Worm (Caenorhabditis elegans) whole organism, L4 larva: ENCODE results near the gene pals-31.

Experiments
- F10B5.3 ChIP-seq: sonication (generic microtip); optimal IDR thresholded peaks from 2 replicates; lab custom pipeline; 2016; ENCODE audit warnings: mild to moderate bottlenecking, missing genetic modification characterization, missing compliant biosample characterization
- F26F4.8 ChIP-seq: fragments of 200-800 bp; sonication (Bioruptor generic); conservative IDR thresholded peaks from 2 replicates; pipeline ENCODE4 v1.3.6; 2022; ENCODE audit warnings: missing genetic modification characterization, missing compliant biosample characterization
- R02D3.7 ChIP-seq: fragments of 150-350 bp; sonication (generic microtip); optimal IDR thresholded peaks from 3 replicates; lab custom pipeline; 2014; ENCODE audit warnings: missing biosample characterization, missing genetic modification characterization
- Y5F2A.4 ChIP-seq: fragments of 200-800 bp; sonication (Bioruptor generic); optimal IDR thresholded peaks from 2 replicates; lab custom pipeline; 2018; ENCODE audit warnings: mild to moderate bottlenecking, missing genetic modification characterization, missing compliant biosample characterization
- ZK337.2 ChIP-seq: fragments of 200-800 bp; sonication (Bioruptor generic); IDR thresholded peaks from 2 replicates; pipeline ENCODE4 v1.3.6; 2022; ENCODE audit warnings: missing genetic modification reagents, missing genetic modification characterization, missing compliant biosample characterization
- aha-1 ChIP-seq: fragments of 150-350 bp; peaks from one replicate; lab custom pipeline; 2014; ENCODE audit warnings: missing biosample characterization, missing genetic modification characterization
- aly-2 ChIP-seq: sonication (generic microtip); optimal IDR thresholded peaks from 2 replicates; lab custom pipeline; 2018; ENCODE audit warnings: missing biosample characterization, missing genetic modification characterization
- arid-1 ChIP-seq: fragments of 200-800 bp; sonication (Bioruptor generic); conservative IDR thresholded peaks from 2 replicates; pipeline ENCODE4 v1.3.6; 2022; ENCODE audit warnings: missing genetic modification reagents, missing genetic modification characterization, missing compliant biosample characterization
- ceh-20 ChIP-seq: fragments of 200-800 bp; sonication (Bioruptor generic); IDR thresholded peaks from 2 replicates; pipeline ENCODE4 v1.3.6; 2022; ENCODE audit warnings: missing genetic modification reagents, missing genetic modification characterization, missing compliant biosample characterization
- ceh-62 ChIP-seq: sonication (generic microtip); optimal IDR thresholded peaks from 2 replicates; lab custom pipeline; 2017; ENCODE audit warnings: missing biosample characterization, missing genetic modification characterization
- ces-1 ChIP-seq: fragments of 150-350 bp; sonication (generic microtip); optimal IDR thresholded peaks from 4 replicates; lab custom pipeline; 2014; ENCODE audit warnings: missing biosample characterization, missing genetic modification reagents, missing genetic modification characterization
- daf-16 ChIP-seq, 3 experiments: sonication (generic microtip); optimal IDR thresholded peaks; 2 replicates each; lab custom pipeline; 2016 to 2017; ENCODE audit warnings: missing genetic modification characterization in 3 of 3, missing genetic modification reagents in 3 of 3, mild to moderate bottlenecking in 2 of 3, missing compliant biosample characterization in 2 of 3, missing biosample characterization in 1 of 3, moderate library complexity in 1 of 3
- daf-19 ChIP-seq: fragments of 200-800 bp; sonication (Bioruptor generic); conservative IDR thresholded peaks from 2 replicates; pipeline ENCODE4 v1.3.6; 2022; ENCODE audit warnings: missing genetic modification characterization, missing compliant biosample characterization
- egl-27 ChIP-seq: sonication (generic microtip); optimal IDR thresholded peaks from 3 replicates; lab custom pipeline; 2017; ENCODE audit warnings: missing biosample characterization, missing genetic modification reagents, missing genetic modification characterization
- egl-43 ChIP-seq: fragments of 200-800 bp; sonication (Bioruptor generic); IDR thresholded peaks from 2 replicates; pipeline ENCODE4 v1.3.6; 2022; ENCODE audit warnings: missing genetic modification reagents, missing genetic modification characterization, missing compliant biosample characterization
- gei-8 ChIP-seq: fragments of 200-800 bp; sonication (Bioruptor generic); optimal IDR thresholded peaks from 2 replicates; lab custom pipeline; 2018; ENCODE audit warnings: mild to moderate bottlenecking, missing genetic modification characterization, missing compliant biosample characterization
- hlh-30 ChIP-seq: sonication (generic microtip); optimal IDR thresholded peaks from 2 replicates; lab custom pipeline; 2017; ENCODE audit warnings: antibody characterized with exemption, mild to moderate bottlenecking, missing genetic modification characterization, missing compliant biosample characterization; ENCODE audit not compliant: insufficient read depth
- hmg-1.1 ChIP-seq: fragments of 200-800 bp; sonication (Bioruptor generic); IDR thresholded peaks from 2 replicates; pipeline ENCODE4 v1.3.6; 2022; ENCODE audit warnings: missing genetic modification reagents, missing genetic modification characterization, missing compliant biosample characterization
- jun-1 ChIP-seq: fragments of 150-350 bp; optimal IDR thresholded peaks from 2 replicates; lab custom pipeline; 2014; ENCODE audit warnings: missing biosample characterization, missing genetic modification reagents, missing genetic modification characterization
- lim-7 ChIP-seq: fragments of 200-800 bp; sonication (Bioruptor generic); IDR thresholded peaks from 2 replicates; pipeline ENCODE4 v1.3.6; 2022; ENCODE audit warnings: missing genetic modification characterization, missing compliant biosample characterization
- lin-29 ChIP-seq: fragments of 200-800 bp; sonication (Bioruptor generic); IDR thresholded peaks from 2 replicates; pipeline ENCODE4 v1.3.6; 2022; ENCODE audit warnings: missing genetic modification reagents, missing genetic modification characterization, missing compliant biosample characterization
- madf-5 ChIP-seq, 2 experiments: fragments of 200-800 bp; sonication (Bioruptor generic); IDR thresholded peaks; 2 replicates each; pipeline ENCODE4 v1.3.6; 2022; ENCODE audit warnings: missing compliant biosample characterization in 2 of 2, missing genetic modification characterization in 2 of 2
- mdl-1 ChIP-seq, 2 experiments: fragments of 150-350 bp in 1 of 2; sonication (generic microtip) in 1 of 2; optimal IDR thresholded peaks; 2 replicates each; lab custom pipeline; 2014 to 2017; ENCODE audit warnings: missing biosample characterization in 2 of 2, missing genetic modification characterization in 2 of 2
- mep-1 ChIP-seq: fragments of 150-350 bp; sonication (generic microtip); optimal IDR thresholded peaks from 3 replicates; lab custom pipeline; 2014; ENCODE audit warnings: missing biosample characterization, missing genetic modification characterization
- mes-2 ChIP-seq: sonication (generic microtip); optimal IDR thresholded peaks from 2 replicates; lab custom pipeline; 2016; ENCODE audit warnings: missing genotype, mild to moderate bottlenecking, missing genetic modification characterization, missing compliant biosample characterization; ENCODE audit not compliant: poor library complexity, severe bottlenecking
- mxl-3 ChIP-seq: fragments of 200-800 bp; sonication (Bioruptor generic); optimal IDR thresholded peaks from 2 replicates; lab custom pipeline; 2018; ENCODE audit warnings: mild to moderate bottlenecking, missing genetic modification characterization, missing compliant biosample characterization
- nhr-10 ChIP-seq: fragments of 150-350 bp; optimal IDR thresholded peaks from 2 replicates; lab custom pipeline; 2014; ENCODE audit warnings: missing biosample characterization, missing genetic modification characterization
- nhr-41 ChIP-seq: fragments of 200-800 bp; sonication (Bioruptor generic); IDR thresholded peaks from 2 replicates; pipeline ENCODE4 v1.3.6; 2022; ENCODE audit warnings: missing genetic modification reagents, missing genetic modification characterization, missing compliant biosample characterization
- nhr-48 ChIP-seq: sonication (generic microtip); optimal IDR thresholded peaks from 2 replicates; lab custom pipeline; 2016; ENCODE audit warnings: mild to moderate bottlenecking, missing genetic modification characterization, missing compliant biosample characterization
- pha-4 ChIP-seq, 2 experiments: fragments of 150-350 bp in 1 of 2; fragments of 200-800 bp in 1 of 2; sonication (Bioruptor generic) in 1 of 2; IDR thresholded peaks in 1 of 2; optimal IDR thresholded peaks in 1 of 2; 2 replicates each; pipeline versions ENCODE4 v1.3.6 to Lab custom; 2014 to 2022; ENCODE audit warnings: missing genetic modification characterization in 2 of 2, missing genetic modification reagents in 2 of 2, missing biosample characterization in 1 of 2, missing compliant biosample characterization in 1 of 2
- saeg-2 ChIP-seq: fragments of 200-800 bp; sonication (Bioruptor generic); IDR thresholded peaks from 2 replicates; pipeline ENCODE4 v1.3.6; 2022; ENCODE audit warnings: missing genetic modification reagents, missing genetic modification characterization, missing compliant biosample characterization
- sdz-12 ChIP-seq: fragments of 200-800 bp; sonication (Bioruptor generic); optimal IDR thresholded peaks from 2 replicates; lab custom pipeline; 2018; ENCODE audit warnings: mild to moderate bottlenecking, missing genetic modification characterization, missing compliant biosample characterization
- skn-1 ChIP-seq: fragments of 150-350 bp; optimal IDR thresholded peaks from 2 replicates; lab custom pipeline; 2014; ENCODE audit warnings: missing biosample characterization, missing genetic modification characterization
- snpc-4 ChIP-seq: fragments of 150-350 bp; optimal IDR thresholded peaks from 2 replicates; lab custom pipeline; 2014; ENCODE audit warnings: missing biosample characterization, missing genetic modification characterization
- tag-97 ChIP-seq: fragments of 200-800 bp; sonication (Bioruptor generic); IDR thresholded peaks from 2 replicates; pipeline ENCODE4 v1.3.6; 2022; ENCODE audit warnings: missing genetic modification characterization, missing compliant biosample characterization
- tra-1 ChIP-seq: fragments of 200-800 bp; sonication (Bioruptor generic); IDR thresholded peaks from 2 replicates; pipeline ENCODE4 v1.3.6; 2022; ENCODE audit warnings: missing genetic modification reagents, missing genetic modification characterization, missing compliant biosample characterization
- unc-130 ChIP-seq: sonication (generic microtip); optimal IDR thresholded peaks from 2 replicates; lab custom pipeline; 2016; ENCODE audit warnings: missing genetic modification reagents, missing genetic modification characterization, missing compliant biosample characterization
- vab-7 ChIP-seq: fragments of 200-800 bp; sonication (Bioruptor generic); IDR thresholded peaks from 2 replicates; pipeline ENCODE4 v1.3.6; 2022; ENCODE audit warnings: missing genetic modification reagents, missing genetic modification characterization, missing compliant biosample characterization
- zfp-3 ChIP-seq: fragments of 200-800 bp; sonication (Bioruptor generic); conservative IDR thresholded peaks from 2 replicates; pipeline ENCODE4 v1.3.6; 2022; ENCODE audit warnings: missing genetic modification reagents, missing genetic modification characterization, missing compliant biosample characterization

The pals-31 gene

ce11 chrV:655823-656222 is 19.4 kb downstream of the pals-31 start, which contains the start of gene srh-245:
Gene srh-245 (minus strand): TSS chrV:655923.
- no peak for TF ChIP-seq nhr-41 (GFP tag; lab: Robert Waterston, UW)
- TF ChIP-seq mep-1 (tag; lab: Kevin White, UChicago), result no peak
- no peak for TF ChIP-seq nhr-10 (tag; lab: Kevin White, UChicago)
- no peak for TF ChIP-seq F26F4.8 (GFP tag; lab: Robert Waterston, UW)
- TF ChIP-seq lin-29 (GFP tag; lab: Robert Waterston, UW), result no peak
- no peak for TF ChIP-seq ces-1 (GFP tag; lab: Kevin White, UChicago)
- TF ChIP-seq mes-2 (tag; lab: Kevin White, UChicago), result no peak
- TF ChIP-seq nhr-48 (tag; lab: Kevin White, UChicago), result no peak
- TF ChIP-seq skn-1 (tag; lab: Kevin White, UChicago), result no peak
- no peak for TF ChIP-seq aly-2 (tag; lab: Kevin White, UChicago)
- TF ChIP-seq gei-8 (GFP tag; lab: Kevin White, UChicago), result no peak
- no peak for TF ChIP-seq ceh-20 (GFP tag; lab: Robert Waterston, UW)

DNA sequence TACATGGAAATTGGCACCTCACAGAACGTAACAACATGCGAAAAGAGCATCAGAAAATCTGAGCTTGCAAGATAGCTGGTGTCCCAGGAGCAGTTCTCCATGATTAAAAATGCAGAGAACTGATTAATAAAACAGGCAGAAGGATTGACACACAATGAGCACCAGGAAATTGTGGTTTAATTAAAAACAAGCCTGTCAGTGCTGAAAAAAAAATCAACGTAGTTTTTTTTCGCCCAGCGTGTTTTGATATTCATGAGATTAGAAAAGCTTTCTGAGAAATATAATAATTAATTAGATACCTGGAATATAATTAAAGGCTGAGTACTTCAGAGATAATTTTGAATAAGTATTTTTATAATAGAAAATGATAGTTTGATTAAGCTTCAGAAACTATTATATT is 21.3 kb downstream of the pals-31 start, which contains the start of gene srh-246:
TSS of gene srh-246 (minus strand) at position 101 of the 400 bp plus-strand sequence.
- no peak for TF ChIP-seq zfp-3 (GFP tag; lab: Robert Waterston, UW)
- TF ChIP-seq, all 104 proteins: peak for 0

- TF ChIP-seq lim-7, result peak; percentile 59; the same call in 1 of the 2 replicates
Observed at ce11 chrV:658140-658539, 21.8 kb downstream of the pals-31 start.

- TF ChIP-seq Y5F2A.4 (GFP tag; lab: Kevin White, UChicago), result no peak
- TF ChIP-seq pha-4 (GFP tag; IDR thresholded peaks at IDR 0.05; lab: Robert Waterston, UW), result no peak
- TF ChIP-seq pha-4 (tag; optimal IDR thresholded peaks at IDR 0.05; lab: Kevin White, UChicago), result no peak
- no peak for TF ChIP-seq unc-130
- no peak for TF ChIP-seq ZK337.2
- no peak for TF ChIP-seq snpc-4 (tag; lab: Kevin White, UChicago)
- TF ChIP-seq sdz-12 (GFP tag; lab: Kevin White, UChicago), result no peak
Observed at ce11 chrV:660210-660609, 23.8 kb downstream of the pals-31 start, which contains the start of gene F31F4.17. Gene F31F4.17 (minus strand): TSS chrV:660310.

ce11 chrV:664337-664847 is 28.0 kb downstream of the pals-31 start, which contains the start of the genes F31F4.11 and srh-266:
Gene F31F4.11 (minus strand): TSS chrV:664437.
Gene srh-266 (plus strand): TSS chrV:664797.
- TF ChIP-seq egl-27 (no peak), aha-1 (no peak), mdl-1 (tag; optimal IDR thresholded peaks at IDR 0.05; lab: Kevin White, UChicago) (no peak), ceh-62 (no peak), ceh-20 (GFP tag; lab: Robert Waterston, UW) (no peak), egl-43 (no peak), madf-5 (GFP tag; IDR thresholded peaks at IDR 0.05; lab: Robert Waterston, UW) (no peak), tra-1 (no peak)

DNA sequence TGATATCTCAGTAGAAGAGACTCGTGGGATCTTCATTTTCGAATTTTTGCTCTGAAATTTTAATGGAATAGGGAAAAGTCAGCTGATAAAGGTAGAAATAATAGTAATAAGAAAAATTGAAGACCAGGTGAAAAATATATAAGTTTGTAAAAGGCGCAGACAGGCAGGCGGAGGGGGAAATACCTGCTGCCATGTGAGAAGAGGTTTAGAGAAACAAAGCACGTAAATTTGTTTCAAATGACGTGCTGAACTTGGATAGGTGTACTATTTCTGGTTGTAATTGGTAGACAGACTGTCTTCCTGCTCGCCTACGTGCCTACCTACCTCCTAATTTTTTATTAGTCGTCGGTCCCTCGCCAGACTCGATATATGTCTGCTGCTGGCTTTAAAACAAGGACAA is 31.1 kb downstream of the pals-31 start, which contains the start of gene nhr-180:
TSS of gene nhr-180 (minus strand) at position 52 of the 400 bp plus-strand sequence.
- TF ChIP-seq mxl-3 (GFP tag; lab: Kevin White, UChicago) (peak; percentile 33), daf-19 (GFP tag; lab: Robert Waterston, UW) (no peak), vab-7 (GFP tag; lab: Robert Waterston, UW) (no peak), daf-16 (GFP tag; optimal IDR thresholded peaks at IDR 0.05; lab: Kevin White, UChicago) (no peak), daf-16 (tag; optimal IDR thresholded peaks at IDR 0.05; lab: Kevin White, UChicago) (no peak), lim-7 (no peak), jun-1 (tag; lab: Kevin White, UChicago) (no peak), snpc-4 (tag; lab: Kevin White, UChicago) (no peak), R02D3.7 (tag; lab: Kevin White, UChicago) (no peak), arid-1 (GFP tag; lab: Robert Waterston, UW) (no peak), mdl-1 (tag; optimal IDR thresholded peaks at IDR 0.05; lab: Kevin White, UChicago) (peak; percentile 37 to 74), aha-1 (peak; percentile 13), hmg-1.1 (GFP tag; lab: Robert Waterston, UW) (0 out of 2 replicates have a peak, but pooled peaks have one; percentile 12), saeg-2 (no peak), tag-97 (GFP tag; lab: Robert Waterston, UW) (no peak), hlh-30 (tag; lab: Kevin White, UChicago) (peak; percentile 69), Y5F2A.4 (GFP tag; lab: Kevin White, UChicago) (no peak), F10B5.3 (tag; lab: Kevin White, UChicago) (no peak), mes-2 (tag; lab: Kevin White, UChicago) (no peak), nhr-48 (tag; lab: Kevin White, UChicago) (no peak)
